Worm (Caenorhabditis elegans): ENCODE data around the gene fmo-1.

DNA sequence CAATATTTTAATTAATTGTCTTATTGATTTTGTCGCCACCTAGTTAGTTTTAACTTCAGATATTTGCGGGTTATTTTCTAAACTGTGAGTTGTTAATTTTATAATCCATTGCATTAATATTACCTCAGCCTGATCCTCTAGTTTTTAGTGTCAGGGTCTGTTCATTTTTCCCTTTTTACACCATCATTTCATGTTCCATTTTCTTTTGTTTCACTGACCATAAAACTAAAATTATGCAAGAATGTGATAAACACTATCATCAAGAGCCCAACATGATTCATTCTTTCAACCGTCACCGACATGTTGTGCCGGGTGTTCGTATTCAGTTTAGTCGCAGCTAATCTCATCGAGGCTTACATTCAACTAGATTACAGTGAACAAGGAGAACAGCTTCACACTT, 22.7 kb upstream of the fmo-1 start, which contains the start of gene F56C4.2:
- TF ChIP-seq jun-1 (tag; optimal IDR thresholded peaks at IDR 0.05) = no peak
- TF ChIP-seq nhr-76 (tag; optimal IDR thresholded peaks at IDR 0.05) = no peak
- no peak for TF ChIP-seq F16B12.6 (tag; optimal IDR thresholded peaks at IDR 0.05)
- TF ChIP-seq blmp-1 (tag; optimal IDR thresholded peaks at IDR 0.05) = no peak
- TF ChIP-seq ceh-63 (GFP tag; optimal IDR thresholded peaks at IDR 0.05) = no peak
- TF ChIP-seq grh-1 (GFP tag; IDR thresholded peaks at IDR 0.05) = no peak
- TF ChIP-seq lsy-2 (tag; optimal IDR thresholded peaks at IDR 0.05) = no peak
- no peak for TF ChIP-seq C34B4.2 (tag; optimal IDR thresholded peaks at IDR 0.05)
- TF ChIP-seq ces-1 (GFP tag; optimal IDR thresholded peaks at IDR 0.05) = no peak
- no peak for TF ChIP-seq lin-39 (tag; optimal IDR thresholded peaks at IDR 0.05)
- no peak for TF ChIP-seq unc-30 (tag; optimal IDR thresholded peaks at IDR 0.05)
- TF ChIP-seq fkh-10 (GFP tag; optimal IDR thresholded peaks at IDR 0.05) = no peak
- TF ChIP-seq lin-13 (GFP tag; optimal IDR thresholded peaks at IDR 0.05) = no peak
- no peak for TF ChIP-seq nhr-28 (tag; optimal IDR thresholded peaks at IDR 0.05)

Data from whole organism, L1 larva.